Worm (Caenorhabditis elegans): Measurements from ENCODE around the gene C55C3.73.
A peak's percentile ranks its signal among the peaks of the same experiment; 100 is the strongest.

Gene C55C3.73

ce11 chrIV:5655966-5656389 lies 47.3 kb downstream of the C55C3.73 start (continued):
- TF ChIP-seq mxl-1 (tag; optimal IDR thresholded peaks at IDR 0.05) = no peak
- no peak for TF ChIP-seq nhr-27 (tag; optimal IDR thresholded peaks at IDR 0.05)
- TF ChIP-seq K11D2.4 (GFP tag; IDR thresholded peaks at IDR 0.05) = peak; percentile 48; the same call in 1 of the 2 replicates
- TF ChIP-seq T07F8.4 (tag; optimal IDR thresholded peaks at IDR 0.05) = no peak
- no peak for TF ChIP-seq madf-10 (tag; optimal IDR thresholded peaks at IDR 0.05)
- TF ChIP-seq ceh-58 (GFP tag; IDR thresholded peaks at IDR 0.05) = no peak
- TF ChIP-seq tbp1 (GFP tag; optimal IDR thresholded peaks at IDR 0.05) = peak; percentile 19
- peak; percentile 61; the same call in 1 of the 2 replicates for TF ChIP-seq C06A6.2 (GFP tag; conservative IDR thresholded peaks at IDR 0.05)
- no peak for TF ChIP-seq ceh-100 (GFP tag; IDR thresholded peaks at IDR 0.05)
- no peak for TF ChIP-seq lir-1 (GFP tag; conservative IDR thresholded peaks at IDR 0.05)
- peak; percentile 88 for TF ChIP-seq atf-7 (tag; optimal IDR thresholded peaks at IDR 0.05)
- TF ChIP-seq sptf-2 (GFP tag; optimal IDR thresholded peaks at IDR 0.05) = no peak
- no peak for TF ChIP-seq D2030.7 (GFP tag; IDR thresholded peaks at IDR 0.05)
- TF ChIP-seq sdz-38 (tag; optimal IDR thresholded peaks at IDR 0.05) = no peak
- TF ChIP-seq Y56A3A.18 (GFP tag; IDR thresholded peaks at IDR 0.05) = no peak
- no peak for TF ChIP-seq die-1 (tag; optimal IDR thresholded peaks at IDR 0.05)
- no peak for TF ChIP-seq hmg-20 (GFP tag; IDR thresholded peaks at IDR 0.05)
- TF ChIP-seq C17E4.6 (GFP tag; IDR thresholded peaks at IDR 0.05) = no peak
- TF ChIP-seq B0336.3 (GFP tag; IDR thresholded peaks at IDR 0.05) = no peak
- no peak for TF ChIP-seq ztf-25 (GFP tag; IDR thresholded peaks at IDR 0.05)
- no peak for TF ChIP-seq hrde-1 (tag; optimal IDR thresholded peaks at IDR 0.05; ENCODE audit: borderline replicate concordance)

ce11 chrIV:5654693-5655092 lies 48.6 kb downstream of the C55C3.73 start:
- TF ChIP-seq dpl-1 (GFP tag; optimal IDR thresholded peaks at IDR 0.05) (no peak), C06A6.2 (GFP tag; conservative IDR thresholded peaks at IDR 0.05) (no peak), lin-40 (tag; optimal IDR thresholded peaks at IDR 0.05) (no peak), ccch-3 (GFP tag; optimal IDR thresholded peaks at IDR 0.05) (no peak), mes-4 (tag; optimal IDR thresholded peaks at IDR 0.05) (no peak), tbx-9 (tag; optimal IDR thresholded peaks at IDR 0.05; ENCODE audit: borderline replicate concordance) (no peak), cebp-1 (GFP tag; IDR thresholded peaks at IDR 0.05) (no peak), cebp-1 (tag; optimal IDR thresholded peaks at IDR 0.05) (no peak), F33H1.4 (GFP tag; IDR thresholded peaks at IDR 0.05) (no peak), ceh-100 (GFP tag; IDR thresholded peaks at IDR 0.05) (no peak), F57A8.1 (GFP tag; optimal IDR thresholded peaks at IDR 0.05) (no peak), dpff-1 (tag; optimal IDR thresholded peaks at IDR 0.05) (no peak), T07F8.4 (tag; optimal IDR thresholded peaks at IDR 0.05) (no peak), B0261.1 (tag; optimal IDR thresholded peaks at IDR 0.05) (no peak), attf-5 (GFP tag; optimal IDR thresholded peaks at IDR 0.05) (no peak), die-1 (tag; optimal IDR thresholded peaks at IDR 0.05) (no peak), lsl-1 (GFP tag; optimal IDR thresholded peaks at IDR 0.05) (no peak), chd-7 (tag; optimal IDR thresholded peaks at IDR 0.05) (no peak), efl-1 (GFP tag; optimal IDR thresholded peaks at IDR 0.05) (no peak), lag-1 (GFP tag; IDR thresholded peaks at IDR 0.05) (no peak)

ce11 chrIV:5654203-5654602 lies 49.0 kb downstream of the C55C3.73 start:
- TF ChIP-seq ztf-22 (GFP tag; optimal IDR thresholded peaks at IDR 0.05) (no peak), die-1 (tag; optimal IDR thresholded peaks at IDR 0.05) (no peak), mcd-1 (GFP tag; IDR thresholded peaks at IDR 0.05) (0 out of 2 replicates have a peak, but pooled peaks have one; percentile 6), ceh-58 (GFP tag; IDR thresholded peaks at IDR 0.05) (no peak), F22D6.2 (tag; optimal IDR thresholded peaks at IDR 0.05) (no peak), ztf-28 (GFP tag; IDR thresholded peaks at IDR 0.05) (no peak), fkh-3 (tag; optimal IDR thresholded peaks at IDR 0.05) (no peak), dox-1 (GFP tag; IDR thresholded peaks at IDR 0.05) (peak; percentile 59; the same call in 1 of the 2 replicates), let-526 (GFP tag; IDR thresholded peaks at IDR 0.05) (no peak), lin-40 (tag; optimal IDR thresholded peaks at IDR 0.05) (no peak), mxl-1 (tag; optimal IDR thresholded peaks at IDR 0.05) (no peak), hlh-26 (GFP tag; conservative IDR thresholded peaks at IDR 0.05) (no peak), cebp-1 (GFP tag; IDR thresholded peaks at IDR 0.05) (no peak), cebp-1 (tag; optimal IDR thresholded peaks at IDR 0.05) (no peak), nhr-80 (tag; optimal IDR thresholded peaks at IDR 0.05) (peak; percentile 92), Y53G8AR.9 (GFP tag; conservative IDR thresholded peaks at IDR 0.05) (0 out of 2 replicates have a peak, but pooled peaks have one; percentile 41), repo-1 (tag; optimal IDR thresholded peaks at IDR 0.05) (no peak)
